Worm (Caenorhabditis elegans) whole organism, L1 larva: ENCODE measurements around the gene F19B10.2.

Source experiments
- C04F5.9 ChIP-seq: sonication (generic microtip); optimal IDR thresholded peaks from 2 replicates; lab custom pipeline; 2016; ENCODE audit warnings: missing genetic modification characterization, missing compliant biosample characterization
- aly-2 ChIP-seq: fragments of 150-350 bp; optimal IDR thresholded peaks from 2 replicates; lab custom pipeline; 2014; ENCODE audit warnings: missing biosample characterization, missing genetic modification characterization
- ama-1 ChIP-seq: fragments of 150-350 bp; optimal IDR thresholded peaks from 2 replicates; lab custom pipeline; 2014
- efl-1 ChIP-seq, 4 experiments: fragments of 150-350 bp; optimal IDR thresholded peaks in 3 of 4; peaks in 1 of 4; 1 replicate in 1 of 4; 2 replicates in 3 of 4; lab custom pipeline; 2014; ENCODE audit warnings: missing biosample characterization in 2 of 4, missing genetic modification characterization in 2 of 4, missing genetic modification reagents in 2 of 4
- efl-3 ChIP-seq: fragments of 200-800 bp; sonication (Bioruptor generic); optimal IDR thresholded peaks from 2 replicates; lab custom pipeline; 2018; ENCODE audit warnings: mild to moderate bottlenecking, missing genetic modification characterization, missing compliant biosample characterization
- egl-27 ChIP-seq, 2 experiments: fragments of 150-350 bp in 1 of 2; sonication (generic microtip); optimal IDR thresholded peaks; 3 replicates each; lab custom pipeline; 2017 to 2018; ENCODE audit warnings: missing biosample characterization in 2 of 2, missing genetic modification characterization in 2 of 2, missing genetic modification reagents in 2 of 2
- elt-2 ChIP-seq: sonication (generic microtip); optimal IDR thresholded peaks from 2 replicates; lab custom pipeline; 2016; ENCODE audit warnings: missing genetic modification characterization, mild to moderate bottlenecking, inconsistent platforms, missing compliant biosample characterization, missing genetic modification reagents
- elt-3 ChIP-seq, 6 experiments: fragments of 150-350 bp in 1 of 6; sonication (generic microtip); optimal IDR thresholded peaks; 2 replicates each; lab custom pipeline; 2017 to 2018; ENCODE audit warnings: missing biosample characterization in 6 of 6, missing genetic modification characterization in 6 of 6, inconsistent platforms in 1 of 6
- ets-5 ChIP-seq: fragments of 200-800 bp; sonication (Bioruptor generic); IDR thresholded peaks from 2 replicates; pipeline ENCODE4 v1.3.6; 2022; ENCODE audit warnings: missing genetic modification characterization, missing compliant biosample characterization
- fkh-10 ChIP-seq: sonication (generic microtip); optimal IDR thresholded peaks from 2 replicates; lab custom pipeline; 2017; ENCODE audit warnings: missing biosample characterization, missing genetic modification reagents, missing genetic modification characterization
- fkh-4 ChIP-seq: sonication (generic microtip); optimal IDR thresholded peaks from 2 replicates; lab custom pipeline; 2016; ENCODE audit warnings: missing compliant biosample characterization, missing genetic modification characterization, borderline replicate concordance
- fos-1 ChIP-seq: fragments of 150-350 bp; optimal IDR thresholded peaks from 2 replicates; lab custom pipeline; 2014; ENCODE audit warnings: missing biosample characterization, missing genetic modification characterization
- grh-1 ChIP-seq: fragments of 200-800 bp; sonication (Bioruptor generic); IDR thresholded peaks from 2 replicates; pipeline ENCODE4 v1.3.6; 2022; ENCODE audit warnings: missing genetic modification reagents, missing genetic modification characterization, missing compliant biosample characterization
- hlh-17 ChIP-seq: fragments of 200-800 bp; sonication (Bioruptor generic); optimal IDR thresholded peaks from 2 replicates; lab custom pipeline; 2018; ENCODE audit warnings: missing genetic modification characterization, mild to moderate bottlenecking, missing compliant biosample characterization, moderate library complexity, borderline replicate concordance
- hlh-4 ChIP-seq: sonication (generic microtip); optimal IDR thresholded peaks from 2 replicates; lab custom pipeline; 2016; ENCODE audit warnings: mild to moderate bottlenecking, missing genetic modification characterization, missing compliant biosample characterization
- irx-1 ChIP-seq: sonication (generic microtip); optimal IDR thresholded peaks from 2 replicates; lab custom pipeline; 2016; ENCODE audit warnings: missing genetic modification characterization, missing compliant biosample characterization
- isw-1 ChIP-seq: fragments of 200-800 bp; sonication (Bioruptor generic); IDR thresholded peaks from 2 replicates; pipeline ENCODE4 v1.3.6; 2022; ENCODE audit warnings: missing genetic modification characterization, missing compliant biosample characterization
- lin-14 ChIP-seq: fragments of 200-800 bp; sonication (Bioruptor generic); optimal IDR thresholded peaks from 2 replicates; lab custom pipeline; 2018; ENCODE audit warnings: mild to moderate bottlenecking, missing genetic modification characterization, moderate library complexity, missing compliant biosample characterization
- lir-3 ChIP-seq: sonication (generic microtip); optimal IDR thresholded peaks from 2 replicates; lab custom pipeline; 2016; ENCODE audit warnings: mild to moderate bottlenecking, missing genetic modification characterization, moderate library complexity, missing compliant biosample characterization; ENCODE audit not compliant: poor library complexity
- mab-9 ChIP-seq: fragments of 200-800 bp; sonication (Bioruptor generic); IDR thresholded peaks from 2 replicates; pipeline ENCODE4 v1.3.6; 2022; ENCODE audit warnings: missing genetic modification reagents, missing genetic modification characterization, missing compliant biosample characterization
- nhr-12 ChIP-seq: sonication (generic microtip); optimal IDR thresholded peaks from 2 replicates; lab custom pipeline; 2017; ENCODE audit warnings: missing biosample characterization, missing genetic modification characterization
- nhr-28 ChIP-seq: fragments of 150-350 bp; optimal IDR thresholded peaks from 2 replicates; lab custom pipeline; 2014; ENCODE audit warnings: missing biosample characterization, missing genetic modification characterization
- nhr-47 ChIP-seq: sonication (generic microtip); optimal IDR thresholded peaks from 2 replicates; lab custom pipeline; 2016; ENCODE audit warnings: mild to moderate bottlenecking, missing genetic modification characterization, moderate library complexity, missing compliant biosample characterization
- nhr-84 ChIP-seq: sonication (generic microtip); optimal IDR thresholded peaks from 2 replicates; lab custom pipeline; 2017; ENCODE audit warnings: missing biosample characterization, missing genetic modification characterization
- nhr-85 ChIP-seq: sonication (generic microtip); peaks from one replicate; lab custom pipeline; 2016; ENCODE audit warnings: missing genetic modification characterization, inconsistent platforms, missing compliant biosample characterization
- sox-4 ChIP-seq: sonication (generic microtip); optimal IDR thresholded peaks from 2 replicates; lab custom pipeline; 2016; ENCODE audit warnings: missing genetic modification characterization, missing compliant biosample characterization
- sptf-1 ChIP-seq: fragments of 150-350 bp; optimal IDR thresholded peaks from 2 replicates; lab custom pipeline; 2014; ENCODE audit warnings: missing biosample characterization, missing genetic modification characterization
- sup-37 ChIP-seq: fragments of 200-800 bp; sonication (Bioruptor generic); optimal IDR thresholded peaks from 2 replicates; lab custom pipeline; 2018; ENCODE audit warnings: mild to moderate bottlenecking, missing genetic modification characterization, missing compliant biosample characterization
- unc-30 ChIP-seq: sonication (generic microtip); optimal IDR thresholded peaks from 2 replicates; lab custom pipeline; 2017; ENCODE audit warnings: missing biosample characterization, missing genetic modification characterization
- vab-15 ChIP-seq: sonication (generic microtip); optimal IDR thresholded peaks from 2 replicates; lab custom pipeline; 2017; ENCODE audit warnings: missing genotype, mild to moderate bottlenecking, missing genetic modification characterization, missing compliant biosample characterization
- xbp-1 ChIP-seq: sonication (generic microtip); optimal IDR thresholded peaks from 2 replicates; lab custom pipeline; 2016; ENCODE audit warnings: missing genetic modification characterization, missing compliant biosample characterization
- zag-1 ChIP-seq: fragments of 150-350 bp; optimal IDR thresholded peaks from 2 replicates; lab custom pipeline; 2014; ENCODE audit warnings: missing biosample characterization, missing genetic modification characterization
- ztf-4 ChIP-seq: fragments of 150-350 bp; optimal IDR thresholded peaks from 2 replicates; lab custom pipeline; 2014; ENCODE audit warnings: missing biosample characterization, missing genetic modification characterization

F19B10.2 gene

ce11 chrII:3640197-3640596, 35.1 kb upstream of the F19B10.2 start, which contains the start of gene M151.10:
Gene M151.10, minus strand, starts transcription at chrII:3640297.
- TF ChIP-seq fkh-4 (tag; lab: Kevin White, UChicago): no peak
- TF ChIP-seq sptf-1 (tag; lab: Kevin White, UChicago): no peak
- TF ChIP-seq nhr-28 (tag; lab: Kevin White, UChicago): no peak
- no peak for TF ChIP-seq xbp-1 (tag; lab: Kevin White, UChicago)
- TF ChIP-seq isw-1 (GFP tag; lab: Robert Waterston, UW): no peak
- no peak for TF ChIP-seq ets-5 (GFP tag; lab: Robert Waterston, UW)
- TF ChIP-seq nhr-85: no peak
- no peak for TF ChIP-seq ztf-4 (tag; lab: Kevin White, UChicago)
- TF ChIP-seq sup-37: no peak
- TF ChIP-seq hlh-4 (tag; lab: Kevin White, UChicago): no peak
- TF ChIP-seq nhr-84: no peak

ce11 chrII:3641197-3641596, 34.1 kb upstream of the F19B10.2 start, which contains the start of gene M151.1:
Gene M151.1, plus strand, starts transcription at chrII:3641497.
- no peak for TF ChIP-seq efl-1 (optimal IDR thresholded peaks at IDR 0.05; lab: Kevin White, UChicago)
- TF ChIP-seq efl-1 (GFP tag; optimal IDR thresholded peaks at IDR 0.05 in 1 of 2; lab: Kevin White, UChicago): peak in 1 of 2 experiments; percentile 47
- no peak for TF ChIP-seq irx-1 (tag; lab: Kevin White, UChicago)
- TF ChIP-seq, all 84 proteins: peak for 1

- no peak for TF ChIP-seq efl-3 (GFP tag; lab: Kevin White, UChicago)
- no peak for TF ChIP-seq lin-14 (GFP tag; lab: Kevin White, UChicago)
- no peak for TF ChIP-seq sox-4 (tag; lab: Kevin White, UChicago)
- TF ChIP-seq ama-1 (lab: Kevin White, UChicago): no peak
- TF ChIP-seq irx-1 (tag; lab: Kevin White, UChicago): no peak
Measured at ce11 chrII:3647111-3647510, 28.2 kb upstream of the F19B10.2 start, which contains the start of gene fbxb-33. Gene fbxb-33, plus strand, starts transcription at chrII:3647411.

- TF ChIP-seq nhr-47 (tag; lab: Kevin White, UChicago): no peak
- no peak for TF ChIP-seq efl-1 (optimal IDR thresholded peaks at IDR 0.05; lab: Kevin White, UChicago)
- TF ChIP-seq efl-1 (GFP tag; optimal IDR thresholded peaks at IDR 0.05 in 1 of 2; lab: Kevin White, UChicago): peak in 1 of 2 experiments; percentile 31
- no peak for TF ChIP-seq nhr-84
- no peak for TF ChIP-seq C04F5.9 (tag; lab: Kevin White, UChicago)
Measured at ce11 chrII:3655378-3655777, 19.9 kb upstream of the F19B10.2 start, which contains the start of gene F19B10.5. Gene F19B10.5, plus strand, starts transcription at chrII:3655678.

ce11 chrII:3659776-3660175, 15.5 kb upstream of the F19B10.2 start, which contains the start of gene F19B10.4:
Gene F19B10.4, plus strand, starts transcription at chrII:3660076.
- no peak for TF ChIP-seq vab-15 (tag; lab: Kevin White, UChicago)
- TF ChIP-seq efl-3 (GFP tag; lab: Kevin White, UChicago): no peak
- no peak for TF ChIP-seq fkh-10 (GFP tag; lab: Kevin White, UChicago)
- TF ChIP-seq mab-9 (GFP tag; lab: Robert Waterston, UW): no peak
- no peak for TF ChIP-seq hlh-17 (GFP tag; lab: Kevin White, UChicago)
- no peak for TF ChIP-seq egl-27 (tag; optimal IDR thresholded peaks at IDR 0.05; lab: Kevin White, UChicago)
- no peak for TF ChIP-seq sup-37
- TF ChIP-seq unc-30: no peak
- no peak for TF ChIP-seq elt-3 (tag; optimal IDR thresholded peaks at IDR 0.05; lab: Kevin White, UChicago)
- no peak for TF ChIP-seq grh-1
- TF ChIP-seq nhr-47 (tag; lab: Kevin White, UChicago): no peak
- no peak for TF ChIP-seq lir-3 (tag; lab: Kevin White, UChicago)
- no peak for TF ChIP-seq sox-4 (tag; lab: Kevin White, UChicago)
- TF ChIP-seq zag-1 (tag; lab: Kevin White, UChicago): no peak
- no peak for TF ChIP-seq nhr-12 (tag; lab: Kevin White, UChicago)
- TF ChIP-seq ama-1 (lab: Kevin White, UChicago): no peak
- no peak for TF ChIP-seq aly-2 (tag; lab: Kevin White, UChicago)
- TF ChIP-seq nhr-28 (tag; lab: Kevin White, UChicago): no peak
- TF ChIP-seq fos-1 (tag; lab: Kevin White, UChicago): no peak
- no peak for TF ChIP-seq elt-2 (tag; lab: Kevin White, UChicago)
